Fruit fly (Drosophila melanogaster) S2 (cell line): ENCODE measurements around the gene Mst85C.

Experiments used
- CG8478 ChIP-seq: fragments of >200 bp; optimal IDR thresholded peaks from 2 replicates; lab custom pipeline; 2018
- CTCF ChIP-seq, 2 experiments: fragments of >200 bp; optimal IDR thresholded peaks; 2 replicates each; lab custom pipeline; 2018

dm6 chr3R:9069874-9070273 is 21.4 kb downstream of the Mst85C start:
- TF ChIP-seq CG8478 (no peak), CTCF (optimal IDR thresholded peaks at IDR 0.05; lab: Kevin White, UChicago) (no peak)
